Worm (Caenorhabditis elegans) whole organism, L1 larva: ENCODE data around the gene srt-44.

Source experiments
- C16A3.4 ChIP-seq: fragments of 150-350 bp; optimal IDR thresholded peaks from 2 replicates; lab custom pipeline; 2014; ENCODE audit warnings: missing biosample characterization, missing genetic modification characterization
- aly-2 ChIP-seq: fragments of 150-350 bp; optimal IDR thresholded peaks from 2 replicates; lab custom pipeline; 2014; ENCODE audit warnings: missing biosample characterization, missing genetic modification characterization
- ceh-63 ChIP-seq: fragments of 200-800 bp; sonication (Bioruptor generic); optimal IDR thresholded peaks from 2 replicates; lab custom pipeline; 2018; ENCODE audit warnings: mild to moderate bottlenecking, missing genetic modification characterization, missing compliant biosample characterization
- ceh-82 ChIP-seq, 3 experiments: fragments of 150-350 bp in 1 of 3; sonication (generic microtip) in 2 of 3; optimal IDR thresholded peaks; 2 replicates each; lab custom pipeline; 2014 to 2017; ENCODE audit warnings: missing biosample characterization in 3 of 3, missing genetic modification characterization in 3 of 3
- ceh-88 ChIP-seq: fragments of 200-800 bp; sonication (Bioruptor generic); IDR thresholded peaks from 2 replicates; pipeline ENCODE4 v1.3.6; 2022; ENCODE audit warnings: missing genetic modification characterization, missing compliant biosample characterization
- ces-1 ChIP-seq: fragments of 150-350 bp; optimal IDR thresholded peaks from 2 replicates; lab custom pipeline; 2014; ENCODE audit warnings: missing biosample characterization, missing genetic modification reagents, missing genetic modification characterization
- efl-1 ChIP-seq, 4 experiments: fragments of 150-350 bp; optimal IDR thresholded peaks in 3 of 4; peaks in 1 of 4; 1 replicate in 1 of 4; 2 replicates in 3 of 4; lab custom pipeline; 2014; ENCODE audit warnings: missing biosample characterization in 2 of 4, missing genetic modification characterization in 2 of 4, missing genetic modification reagents in 2 of 4
- efl-3 ChIP-seq: fragments of 200-800 bp; sonication (Bioruptor generic); optimal IDR thresholded peaks from 2 replicates; lab custom pipeline; 2018; ENCODE audit warnings: mild to moderate bottlenecking, missing genetic modification characterization, missing compliant biosample characterization
- egl-13 ChIP-seq: sonication (generic microtip); optimal IDR thresholded peaks from 2 replicates; lab custom pipeline; 2016; ENCODE audit warnings: missing genotype, missing genetic modification reagents, missing genetic modification characterization, missing compliant biosample characterization
- egl-27 ChIP-seq, 2 experiments: fragments of 150-350 bp in 1 of 2; sonication (generic microtip); optimal IDR thresholded peaks; 3 replicates each; lab custom pipeline; 2017 to 2018; ENCODE audit warnings: missing biosample characterization in 2 of 2, missing genetic modification characterization in 2 of 2, missing genetic modification reagents in 2 of 2
- fkh-8 ChIP-seq: sonication (generic microtip); optimal IDR thresholded peaks from 2 replicates; lab custom pipeline; 2016; ENCODE audit warnings: mild to moderate bottlenecking, missing genetic modification characterization, missing compliant biosample characterization
- fos-1 ChIP-seq: fragments of 150-350 bp; optimal IDR thresholded peaks from 2 replicates; lab custom pipeline; 2014; ENCODE audit warnings: missing biosample characterization, missing genetic modification characterization
- grh-1 ChIP-seq: fragments of 200-800 bp; sonication (Bioruptor generic); IDR thresholded peaks from 2 replicates; pipeline ENCODE4 v1.3.6; 2022; ENCODE audit warnings: missing genetic modification reagents, missing genetic modification characterization, missing compliant biosample characterization
- hlh-17 ChIP-seq: fragments of 200-800 bp; sonication (Bioruptor generic); optimal IDR thresholded peaks from 2 replicates; lab custom pipeline; 2018; ENCODE audit warnings: missing genetic modification characterization, mild to moderate bottlenecking, missing compliant biosample characterization, moderate library complexity, borderline replicate concordance
- irx-1 ChIP-seq: sonication (generic microtip); optimal IDR thresholded peaks from 2 replicates; lab custom pipeline; 2016; ENCODE audit warnings: missing genetic modification characterization, missing compliant biosample characterization
- lin-14 ChIP-seq: fragments of 200-800 bp; sonication (Bioruptor generic); optimal IDR thresholded peaks from 2 replicates; lab custom pipeline; 2018; ENCODE audit warnings: mild to moderate bottlenecking, missing genetic modification characterization, moderate library complexity, missing compliant biosample characterization
- lin-35 ChIP-seq, 2 experiments: fragments of 150-350 bp; optimal IDR thresholded peaks; 2 replicates each; lab custom pipeline; 2014; ENCODE audit warnings: missing biosample characterization in 2 of 2, missing genetic modification characterization in 2 of 2, missing genetic modification reagents in 2 of 2
- lin-39 ChIP-seq: fragments of 150-350 bp; optimal IDR thresholded peaks from 2 replicates; lab custom pipeline; 2014; ENCODE audit warnings: missing biosample characterization, missing genetic modification reagents, missing genetic modification characterization
- mab-9 ChIP-seq: fragments of 200-800 bp; sonication (Bioruptor generic); IDR thresholded peaks from 2 replicates; pipeline ENCODE4 v1.3.6; 2022; ENCODE audit warnings: missing genetic modification reagents, missing genetic modification characterization, missing compliant biosample characterization
- mep-1 ChIP-seq: fragments of 150-350 bp; optimal IDR thresholded peaks from 2 replicates; lab custom pipeline; 2014; ENCODE audit warnings: missing biosample characterization, missing genetic modification characterization
- nhr-12 ChIP-seq: sonication (generic microtip); optimal IDR thresholded peaks from 2 replicates; lab custom pipeline; 2017; ENCODE audit warnings: missing biosample characterization, missing genetic modification characterization
- nhr-19 ChIP-seq: fragments of 200-800 bp; sonication (Bioruptor generic); conservative IDR thresholded peaks from 2 replicates; pipeline ENCODE4 v1.3.6; 2022; ENCODE audit warnings: missing genetic modification characterization, missing compliant biosample characterization
- nhr-28 ChIP-seq: fragments of 150-350 bp; optimal IDR thresholded peaks from 2 replicates; lab custom pipeline; 2014; ENCODE audit warnings: missing biosample characterization, missing genetic modification characterization
- nhr-47 ChIP-seq: sonication (generic microtip); optimal IDR thresholded peaks from 2 replicates; lab custom pipeline; 2016; ENCODE audit warnings: mild to moderate bottlenecking, missing genetic modification characterization, moderate library complexity, missing compliant biosample characterization
- nhr-71 ChIP-seq: sonication (generic microtip); optimal IDR thresholded peaks from 2 replicates; lab custom pipeline; 2016; ENCODE audit warnings: mild to moderate bottlenecking, missing genetic modification characterization, moderate library complexity, missing compliant biosample characterization
- nhr-85 ChIP-seq: sonication (generic microtip); peaks from one replicate; lab custom pipeline; 2016; ENCODE audit warnings: missing genetic modification characterization, inconsistent platforms, missing compliant biosample characterization
- nhr-90 ChIP-seq: sonication (generic microtip); optimal IDR thresholded peaks from 2 replicates; lab custom pipeline; 2016; ENCODE audit warnings: mild to moderate bottlenecking, missing genetic modification characterization, missing compliant biosample characterization; ENCODE audit not compliant: poor library complexity
- pax-3 ChIP-seq: fragments of 200-800 bp; sonication (Bioruptor generic); optimal IDR thresholded peaks from 2 replicates; lab custom pipeline; 2018; ENCODE audit warnings: mild to moderate bottlenecking, missing genetic modification characterization, moderate library complexity, missing compliant biosample characterization
- pqm-1 ChIP-seq: sonication (generic microtip); optimal IDR thresholded peaks from 3 replicates; lab custom pipeline; 2017; ENCODE audit warnings: missing biosample characterization, missing genetic modification characterization
- skn-1 ChIP-seq: fragments of 150-350 bp; optimal IDR thresholded peaks from 2 replicates; lab custom pipeline; 2014; ENCODE audit warnings: missing biosample characterization, missing genetic modification characterization
- snu-23 ChIP-seq: sonication (generic microtip); optimal IDR thresholded peaks from 2 replicates; lab custom pipeline; 2016; ENCODE audit warnings: missing genetic modification characterization, missing compliant biosample characterization
- tbx-2 ChIP-seq: sonication (generic microtip); optimal IDR thresholded peaks from 2 replicates; lab custom pipeline; 2016; ENCODE audit warnings: missing genetic modification characterization, missing compliant biosample characterization
- unc-30 ChIP-seq: sonication (generic microtip); optimal IDR thresholded peaks from 2 replicates; lab custom pipeline; 2017; ENCODE audit warnings: missing biosample characterization, missing genetic modification characterization
- unc-86 ChIP-seq: sonication (generic microtip); optimal IDR thresholded peaks from 2 replicates; lab custom pipeline; 2016; ENCODE audit warnings: missing genetic modification characterization, missing compliant biosample characterization
- unc-98 ChIP-seq: fragments of 200-800 bp; sonication (Bioruptor generic); IDR thresholded peaks from 2 replicates; pipeline ENCODE4 v1.3.6; 2022; ENCODE audit warnings: missing genetic modification characterization, missing compliant biosample characterization
- xbp-1 ChIP-seq: sonication (generic microtip); optimal IDR thresholded peaks from 2 replicates; lab custom pipeline; 2016; ENCODE audit warnings: missing genetic modification characterization, missing compliant biosample characterization
- ztf-11 ChIP-seq, 2 experiments: sonication (generic microtip); optimal IDR thresholded peaks; 2 replicates each; lab custom pipeline; 2016 to 2017; ENCODE audit warnings: missing genetic modification characterization in 2 of 2, missing biosample characterization in 1 of 2, missing compliant biosample characterization in 1 of 2

srt-44 gene

ce11 chrIV:15065653-15066052 is 37.8 kb upstream of the srt-44 start, which contains the start of gene Y41E3.18:
Y41E3.18 (minus strand) TSS chrIV:15065753.
- TF ChIP-seq efl-1 (optimal IDR thresholded peaks at IDR 0.05; lab: Kevin White, UChicago): no peak
- TF ChIP-seq efl-1 (GFP tag; optimal IDR thresholded peaks at IDR 0.05 in 1 of 2; lab: Kevin White, UChicago): no peak
- no peak for TF ChIP-seq irx-1 (tag; lab: Kevin White, UChicago)
- no peak for TF ChIP-seq nhr-71 (tag; lab: Kevin White, UChicago)
- TF ChIP-seq ceh-63 (GFP tag; lab: Kevin White, UChicago): no peak
- TF ChIP-seq pqm-1 (tag; lab: Kevin White, UChicago): no peak
- no peak for TF ChIP-seq nhr-28 (tag; lab: Kevin White, UChicago)
- no peak for TF ChIP-seq fos-1 (tag; lab: Kevin White, UChicago)
- TF ChIP-seq unc-30 (tag; lab: Kevin White, UChicago): no peak
- TF ChIP-seq unc-98 (GFP tag; lab: Robert Waterston, UW): no peak
- TF ChIP-seq lin-14 (GFP tag; lab: Kevin White, UChicago): no peak
- TF ChIP-seq aly-2 (tag; lab: Kevin White, UChicago): no peak
- TF ChIP-seq grh-1 (GFP tag; lab: Robert Waterston, UW): no peak
- no peak for TF ChIP-seq snu-23 (GFP tag; lab: Kevin White, UChicago)

- no peak for TF ChIP-seq ces-1 (GFP tag; lab: Kevin White, UChicago)
- no peak for TF ChIP-seq lin-35 (GFP tag; optimal IDR thresholded peaks at IDR 0.05; lab: Kevin White, UChicago)
- no peak for TF ChIP-seq mab-9 (GFP tag; lab: Robert Waterston, UW)
- TF ChIP-seq ceh-82 (tag; optimal IDR thresholded peaks at IDR 0.05; lab: Kevin White, UChicago): no peak
- no peak for TF ChIP-seq efl-1 (optimal IDR thresholded peaks at IDR 0.05; lab: Kevin White, UChicago)
- TF ChIP-seq efl-1 (GFP tag; optimal IDR thresholded peaks at IDR 0.05 in 1 of 2; lab: Kevin White, UChicago): no peak
- TF ChIP-seq nhr-12 (tag; lab: Kevin White, UChicago): no peak
- no peak for TF ChIP-seq efl-3
- no peak for TF ChIP-seq ceh-88 (GFP tag; lab: Robert Waterston, UW)
- TF ChIP-seq skn-1 (tag; lab: Kevin White, UChicago): no peak
- no peak for TF ChIP-seq nhr-85 (tag; lab: Kevin White, UChicago)
- TF ChIP-seq xbp-1 (tag; lab: Kevin White, UChicago): no peak
- TF ChIP-seq hlh-17: no peak
- no peak for TF ChIP-seq tbx-2 (tag; lab: Kevin White, UChicago)
- TF ChIP-seq, all 84 proteins: peak for 0
Observed at ce11 chrIV:15068818-15069217, 34.6 kb upstream of the srt-44 start, which contains the start of gene srt-48. srt-48 (minus strand) TSS chrIV:15068918.

- TF ChIP-seq pax-3: no peak
- no peak for TF ChIP-seq nhr-90 (tag; lab: Kevin White, UChicago)
Observed at ce11 chrIV:15074392-15074791, 29.0 kb upstream of the srt-44 start, which contains the start of gene srt-50. srt-50 (plus strand) TSS chrIV:15074692.

- TF ChIP-seq hlh-17: no peak
- no peak for TF ChIP-seq fkh-8
- TF ChIP-seq fos-1 (tag; lab: Kevin White, UChicago): no peak
- TF ChIP-seq unc-30 (tag; lab: Kevin White, UChicago): no peak
- TF ChIP-seq nhr-19 (GFP tag; lab: Robert Waterston, UW): no peak
- TF ChIP-seq unc-86 (tag; lab: Kevin White, UChicago): no peak
- TF ChIP-seq snu-23 (GFP tag; lab: Kevin White, UChicago): no peak
- no peak for TF ChIP-seq nhr-47
- TF ChIP-seq egl-13 (tag; lab: Kevin White, UChicago): no peak
- no peak for TF ChIP-seq ztf-11 (tag; optimal IDR thresholded peaks at IDR 0.05; lab: Kevin White, UChicago)
- no peak for TF ChIP-seq lin-39
- TF ChIP-seq grh-1 (GFP tag; lab: Robert Waterston, UW): no peak
- no peak for TF ChIP-seq egl-27 (tag; optimal IDR thresholded peaks at IDR 0.05; lab: Kevin White, UChicago)
- no peak for TF ChIP-seq C16A3.4 (tag; lab: Kevin White, UChicago)
- no peak for TF ChIP-seq mep-1 (tag; lab: Kevin White, UChicago)
- TF ChIP-seq pax-3: no peak
- no peak for TF ChIP-seq unc-98 (GFP tag; lab: Robert Waterston, UW)
- TF ChIP-seq, all 84 proteins: peak for 0
Observed at ce11 chrIV:15098294-15098693, 5.1 kb upstream of the srt-44 start, which contains the start of gene srt-49. srt-49 (minus strand) TSS chrIV:15098394.
